Worm (Caenorhabditis elegans): ENCODE data around the gene F27B3.6.

F27B3.6 gene

DNA sequence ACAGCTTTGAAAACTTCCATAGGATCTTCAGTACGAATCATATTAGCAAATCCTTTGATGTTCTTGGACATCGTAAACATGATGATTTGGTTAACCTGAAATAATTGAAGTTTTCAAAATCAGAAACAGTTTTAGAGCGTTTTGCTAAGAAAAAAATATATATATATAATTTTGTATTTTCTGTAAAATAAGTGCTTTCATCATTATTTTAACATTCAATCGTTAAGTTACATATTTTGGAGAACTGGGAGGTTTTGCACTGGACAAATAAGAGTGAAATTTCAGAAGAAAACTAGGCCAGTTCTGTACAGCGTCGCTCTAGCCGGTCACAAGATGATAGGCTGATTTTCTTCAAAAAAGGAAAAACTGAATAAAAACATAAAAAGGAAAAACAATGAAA lies at the start of gene F27B3.6:
F27B3.6 (minus strand) TSS at position 101 of the 400 bp plus-strand sequence.
- TF ChIP-seq pbrm-1 (GFP tag; IDR thresholded peaks at IDR 0.05) (no peak), mel-28 (tag; optimal IDR thresholded peaks at IDR 0.05; ENCODE audit: borderline replicate concordance) (no peak)

ce11 chrIII:6627876-6628275 lies 49.5 kb upstream of the F27B3.6 start:
- TF ChIP-seq mcd-1 (GFP tag; IDR thresholded peaks at IDR 0.05): peak; percentile 51; the same call in 1 of the 2 replicates

- TF ChIP-seq ztf-28 (GFP tag; IDR thresholded peaks at IDR 0.05) (0 out of 2 replicates have a peak, but pooled peaks have one; percentile 34), mcd-1 (GFP tag; IDR thresholded peaks at IDR 0.05) (0 out of 2 replicates have a peak, but pooled peaks have one; percentile 20), dox-1 (GFP tag; IDR thresholded peaks at IDR 0.05) (peak; percentile 60), ceh-100 (GFP tag; IDR thresholded peaks at IDR 0.05) (peak; percentile 81), rcor-1 (GFP tag; IDR thresholded peaks at IDR 0.05) (0 out of 2 replicates have a peak, but pooled peaks have one; percentile 12), attf-3 (GFP tag; conservative IDR thresholded peaks at IDR 0.05) (0 out of 2 replicates have a peak, but pooled peaks have one; percentile 15), ztf-25 (GFP tag; IDR thresholded peaks at IDR 0.05) (peak; percentile 61; the same call in 1 of the 2 replicates), madf-8 (GFP tag; conservative IDR thresholded peaks at IDR 0.05) (0 out of 2 replicates have a peak, but pooled peaks have one; percentile 11), D2030.7 (GFP tag; IDR thresholded peaks at IDR 0.05) (peak; percentile 59), xnd-1 (tag; optimal IDR thresholded peaks at IDR 0.05) (peak; percentile 25)
These were observed 47.9 kb upstream of the F27B3.6 start for ce11 chrIII:6626291-6626690.

DNA sequence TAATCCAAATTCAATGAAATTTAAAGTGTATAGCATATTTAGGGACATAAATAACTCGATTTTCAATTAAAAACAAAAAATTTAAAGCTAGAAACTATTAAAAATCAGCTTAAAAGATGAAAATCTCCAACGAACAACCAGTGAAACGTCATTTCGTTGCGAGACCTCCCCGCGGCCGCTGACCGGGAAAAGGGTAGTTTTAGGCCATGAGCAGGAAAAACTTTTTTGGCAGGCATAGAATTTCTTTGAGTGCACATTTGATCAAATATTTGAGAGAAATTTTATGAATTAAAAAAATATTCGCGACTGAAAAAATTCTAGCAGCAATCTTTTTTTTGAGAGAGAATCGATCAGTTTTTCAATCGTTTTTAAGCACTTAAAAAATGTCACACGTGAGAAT lies 46.9 kb upstream of the F27B3.6 start:
- TF ChIP-seq snpc-3.4 (tag; optimal IDR thresholded peaks at IDR 0.05) (peak; percentile 68), D2030.7 (GFP tag; IDR thresholded peaks at IDR 0.05) (peak; percentile 40; the same call in 1 of the 2 replicates), die-1 (tag; optimal IDR thresholded peaks at IDR 0.05) (no peak), snpc-1.1 (tag; optimal IDR thresholded peaks at IDR 0.05; ENCODE audit: insufficient read depth) (no peak), hsf-1 (GFP tag; IDR thresholded peaks at IDR 0.05) (no peak), rcor-1 (GFP tag; IDR thresholded peaks at IDR 0.05) (no peak), gei-17 (GFP tag; optimal IDR thresholded peaks at IDR 0.05) (no peak), madf-6 (GFP tag; IDR thresholded peaks at IDR 0.05) (peak; percentile 83), unc-130 (GFP tag; optimal IDR thresholded peaks at IDR 0.05) (peak; percentile 20), ZK185.1 (tag; optimal IDR thresholded peaks at IDR 0.05; ENCODE audit: poor library complexity, severe bottlenecking) (no peak), lin-54 (GFP tag; optimal IDR thresholded peaks at IDR 0.05) (no peak), lsy-27 (tag; optimal IDR thresholded peaks at IDR 0.05; ENCODE audit: borderline replicate concordance, insufficient read depth) (no peak), xnd-1 (tag; optimal IDR thresholded peaks at IDR 0.05) (peak; percentile 59), F33H1.4 (GFP tag; IDR thresholded peaks at IDR 0.05) (peak; percentile 77), ztf-26 (tag; optimal IDR thresholded peaks at IDR 0.05) (no peak), F10E7.11 (tag; optimal IDR thresholded peaks at IDR 0.05) (no peak), ccch-3 (GFP tag; optimal IDR thresholded peaks at IDR 0.05) (no peak), tbx-9 (tag; optimal IDR thresholded peaks at IDR 0.05; ENCODE audit: borderline replicate concordance) (no peak), let-607 (tag; optimal IDR thresholded peaks at IDR 0.05) (peak; percentile 85 to 91), F37B4.10 (GFP tag; IDR thresholded peaks at IDR 0.05) (no peak), ceh-91 (GFP tag; IDR thresholded peaks at IDR 0.05) (0 out of 2 replicates have a peak, but pooled peaks have one; percentile 28), tlf-1 (GFP tag; optimal IDR thresholded peaks at IDR 0.05) (no peak), mes-4 (tag; optimal IDR thresholded peaks at IDR 0.05) (no peak), lsl-1 (GFP tag; optimal IDR thresholded peaks at IDR 0.05) (peak; percentile 43), F57C9.4 (tag; optimal IDR thresholded peaks at IDR 0.05) (no peak), dpl-1 (GFP tag; optimal IDR thresholded peaks at IDR 0.05) (no peak), egrh-3 (GFP tag; IDR thresholded peaks at IDR 0.05) (no peak), zfh-2 (GFP tag; conservative IDR thresholded peaks at IDR 0.05) (no peak), B0019.2 (GFP tag; conservative IDR thresholded peaks at IDR 0.05) (no peak), ztf-18 (tag; optimal IDR thresholded peaks at IDR 0.05) (peak; percentile 12), cebp-1 (GFP tag; IDR thresholded peaks at IDR 0.05) (no peak), cebp-1 (tag; optimal IDR thresholded peaks at IDR 0.05) (peak; percentile 36), madf-8 (GFP tag; conservative IDR thresholded peaks at IDR 0.05) (peak; percentile 83), dpff-1 (tag; optimal IDR thresholded peaks at IDR 0.05) (no peak)

Measured in whole organism, young adult.